Worm (Caenorhabditis elegans) whole organism, young adult: ENCODE data around the gene C16D9.8.

Experiments
- B0019.2 ChIP-seq: fragments of 200-800 bp; sonication (Bioruptor generic); conservative IDR thresholded peaks from 2 replicates; pipeline ENCODE4 v1.3.6; 2022; ENCODE audit warnings: missing genetic modification reagents, missing genetic modification characterization, missing compliant biosample characterization
- ama-1 ChIP-seq, 3 experiments: fragments of 150-350 bp in 1 of 3; sonication (generic microtip) in 2 of 3; optimal IDR thresholded peaks; 2 replicates each; lab custom pipeline; 2014 to 2018; ENCODE audit warnings: missing biosample characterization in 2 of 3, missing genetic modification characterization in 2 of 3, missing genetic modification reagents in 2 of 3
- him-1 ChIP-seq: sonication (generic microtip); optimal IDR thresholded peaks from 2 replicates; lab custom pipeline; 2016; ENCODE audit warnings: missing genotype, missing genetic modification reagents, missing genetic modification characterization, missing compliant biosample characterization

DNA sequence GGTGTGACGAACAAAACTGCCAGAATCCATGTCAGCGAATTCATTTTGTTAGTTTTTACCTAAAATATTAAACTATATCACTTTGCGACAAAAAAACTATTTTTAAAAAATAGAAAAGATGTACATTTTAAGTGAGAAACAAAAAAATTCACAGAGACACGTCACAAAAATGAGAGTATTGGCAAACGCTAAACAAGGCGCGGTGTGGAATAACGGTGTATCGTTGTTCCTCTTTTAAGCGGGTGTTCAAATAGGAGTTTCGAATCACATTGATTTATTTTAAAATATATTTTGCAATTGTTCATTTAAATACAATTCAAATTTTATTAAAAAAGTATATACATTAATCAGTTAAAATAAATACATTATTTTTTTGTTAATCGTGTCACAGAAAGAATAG, 39.2 kb upstream of the C16D9.8 start, which contains the start of gene sel-9:
- TF ChIP-seq ama-1 (optimal IDR thresholded peaks at IDR 0.05; lab: Kevin White, UChicago), result no peak
- TF ChIP-seq ama-1 (GFP tag; optimal IDR thresholded peaks at IDR 0.05; lab: Kevin White, UChicago), result no peak
- no peak for TF ChIP-seq B0019.2 (GFP tag; lab: Robert Waterston, UW)
- no peak for TF ChIP-seq him-1
